Worm (Caenorhabditis elegans) whole organism, L4/young adult: ENCODE data around the gene C02D5.2.

Source experiments
- W03F9.2 ChIP-seq: fragments of 150-350 bp; optimal IDR thresholded peaks from 2 replicates; lab custom pipeline; 2014; ENCODE audit warnings: missing biosample characterization, missing genetic modification characterization
- dao-5 ChIP-seq: sonication (generic microtip); optimal IDR thresholded peaks from 2 replicates; lab custom pipeline; 2016; ENCODE audit warnings: missing genotype, missing genetic modification characterization, moderate library complexity, missing compliant biosample characterization
- him-1 ChIP-seq: sonication (generic microtip); optimal IDR thresholded peaks from 2 replicates; lab custom pipeline; 2016; ENCODE audit warnings: missing genotype, missing genetic modification reagents, missing genetic modification characterization, missing compliant biosample characterization

The C02D5.2 gene

DNA sequence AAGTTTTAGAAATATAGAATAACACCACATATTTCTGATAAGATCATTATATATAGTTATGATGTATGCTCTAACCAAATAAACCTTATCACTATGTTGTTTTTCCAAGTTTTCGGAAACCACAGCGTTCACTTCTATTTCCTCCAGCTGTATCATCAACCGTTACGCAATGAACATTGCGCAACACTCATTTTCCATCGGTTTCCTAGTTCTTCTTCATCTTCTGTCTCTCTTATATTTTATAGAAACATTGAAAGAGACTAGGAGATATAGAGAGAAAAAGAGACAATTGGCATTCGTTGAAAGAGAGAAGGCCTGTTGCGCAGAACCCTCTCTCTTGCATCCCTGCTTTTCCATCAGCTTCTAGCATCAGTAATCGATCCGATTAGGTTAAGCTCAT lies 17.2 kb downstream of the C02D5.2 start:
- TF ChIP-seq W03F9.2 (tag; lab: Kevin White, UChicago) (no peak), dao-5 (no peak), him-1 (tag; lab: Kevin White, UChicago) (no peak)

ce11 chrIII:8575359-8576101 lies 18.4 kb downstream of the C02D5.2 start:
- no peak for TF ChIP-seq him-1 (tag; lab: Kevin White, UChicago)
- TF ChIP-seq dao-5 = no peak
- TF ChIP-seq W03F9.2 (tag; lab: Kevin White, UChicago) = no peak

DNA sequence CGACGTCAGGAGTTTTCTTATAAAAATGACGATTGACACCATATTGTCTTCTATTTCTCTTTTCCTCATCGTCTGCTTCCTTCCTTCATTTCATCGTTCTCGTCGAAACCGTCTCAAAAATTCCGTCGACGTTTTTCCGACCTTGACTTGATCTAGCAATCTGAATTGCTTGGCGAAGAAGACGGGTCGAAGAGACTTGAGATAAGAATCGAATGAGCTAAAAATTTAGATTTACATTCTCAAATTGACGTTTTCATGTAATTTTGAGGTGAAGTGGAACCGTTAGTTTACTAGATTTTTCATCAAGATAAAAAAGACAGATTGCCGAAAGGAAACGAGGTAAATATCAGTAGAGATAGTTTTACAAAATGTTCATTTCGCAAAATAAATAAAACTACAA lies 20.4 kb downstream of the C02D5.2 start:
- no peak for TF ChIP-seq dao-5
- no peak for TF ChIP-seq him-1 (tag; lab: Kevin White, UChicago)
- no peak for TF ChIP-seq W03F9.2 (tag; lab: Kevin White, UChicago)

DNA sequence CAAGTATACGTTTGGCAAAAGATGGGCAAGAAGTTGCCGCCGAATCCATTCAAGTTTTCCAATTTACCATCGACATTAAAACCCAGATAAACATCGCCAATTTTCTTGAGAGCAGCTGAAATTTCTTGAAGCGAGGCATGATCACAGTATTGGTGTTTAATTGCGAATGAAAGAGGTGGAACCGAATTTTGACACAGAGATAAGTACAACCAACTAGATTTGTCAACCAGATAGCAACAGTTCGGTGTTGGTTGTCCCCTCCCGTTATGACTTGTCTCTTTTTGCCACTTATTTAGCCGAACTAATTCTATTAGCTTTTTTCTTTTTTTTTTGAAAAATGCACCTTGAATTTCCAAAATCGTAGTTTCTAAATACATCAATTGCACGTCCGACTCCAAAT lies 21.2 kb downstream of the C02D5.2 start:
- no peak for TF ChIP-seq dao-5
- no peak for TF ChIP-seq him-1 (tag; lab: Kevin White, UChicago)
- no peak for TF ChIP-seq W03F9.2 (tag; lab: Kevin White, UChicago)

- TF ChIP-seq him-1 (tag; lab: Kevin White, UChicago) (no peak), dao-5 (no peak), W03F9.2 (tag; lab: Kevin White, UChicago) (no peak)
These were observed 22.2 kb downstream of the C02D5.2 start for ce11 chrIII:8579367-8579766.

DNA sequence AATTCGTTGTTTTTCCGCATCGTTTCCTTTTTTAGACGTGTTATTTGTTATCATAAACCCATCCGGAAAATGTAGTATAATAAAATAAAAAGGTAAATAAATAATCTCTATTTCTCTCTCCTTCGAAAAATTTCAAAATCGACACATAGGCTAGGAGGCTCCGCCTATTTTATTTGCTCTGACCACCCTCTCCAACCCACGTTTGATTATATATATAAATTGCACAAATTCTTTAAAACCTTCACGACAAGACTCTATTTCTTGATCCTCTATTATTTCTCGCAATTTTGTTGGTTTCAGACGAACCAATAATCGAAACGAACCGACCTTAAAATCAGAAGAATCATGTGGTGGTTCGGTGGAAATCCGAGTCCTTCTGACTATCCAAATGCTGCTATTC lies 23.7 kb downstream of the C02D5.2 start, which contains the start of gene doxa-1:
Gene doxa-1 (plus strand): TSS at position 301 of the 400 bp plus-strand sequence.
- no peak for TF ChIP-seq dao-5

ce11 chrIII:8588592-8589153 lies 31.5 kb downstream of the C02D5.2 start, which contains the start of gene glr-1:
Gene glr-1, minus strand, starts transcription at chrIII:8588642.
- no peak for TF ChIP-seq dao-5
- TF ChIP-seq him-1 (tag; lab: Kevin White, UChicago) = no peak
- no peak for TF ChIP-seq W03F9.2 (tag; lab: Kevin White, UChicago)

DNA sequence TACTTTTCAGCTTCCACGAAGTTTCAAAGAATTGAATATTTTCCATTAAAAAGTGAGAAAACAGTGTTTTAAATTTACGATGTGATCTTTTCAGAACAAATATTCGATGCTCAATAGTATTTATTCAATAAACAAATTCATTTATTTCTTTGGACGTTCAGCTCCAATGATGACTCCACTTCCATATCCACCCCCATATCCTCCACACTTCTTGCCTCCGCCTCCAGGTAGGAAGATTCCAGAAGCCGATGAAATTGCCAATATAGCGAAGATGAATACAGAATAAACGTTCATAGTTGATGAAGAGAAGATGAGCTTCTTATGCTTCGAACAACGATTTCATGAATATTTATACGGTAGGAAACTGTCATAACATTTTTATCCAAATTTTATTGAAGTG lies 32.1 kb downstream of the C02D5.2 start, which contains the start of gene fip-3:
Gene fip-3 (minus strand): TSS at position 294 of the 400 bp plus-strand sequence.
- TF ChIP-seq W03F9.2 (tag; lab: Kevin White, UChicago) = no peak

- no peak for TF ChIP-seq W03F9.2 (tag; lab: Kevin White, UChicago)
- no peak for TF ChIP-seq him-1 (tag; lab: Kevin White, UChicago)
- no peak for TF ChIP-seq dao-5
These were observed 33.7 kb downstream of the C02D5.2 start, which contains the start of gene fipr-16 for ce11 chrIII:8590882-8591281. Gene fipr-16, minus strand, starts transcription at chrIII:8590982.

DNA sequence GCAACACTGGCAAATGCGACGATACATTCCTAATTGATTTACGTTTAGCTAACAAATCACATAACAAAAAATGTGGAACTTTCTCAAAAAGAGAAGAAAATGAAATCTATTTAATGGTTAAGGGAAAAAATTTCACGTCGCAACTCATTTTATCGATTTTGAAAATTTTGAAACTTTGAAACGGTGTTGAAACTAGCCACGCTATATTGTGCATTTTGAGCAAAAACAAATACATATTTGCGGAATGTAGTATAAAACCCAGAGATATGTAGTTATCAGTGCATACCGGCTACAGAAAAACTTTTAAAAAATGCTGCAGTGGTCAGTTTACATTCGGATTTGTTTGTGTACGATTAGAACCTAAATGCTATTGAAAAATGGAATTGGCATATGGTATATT lies 36.5 kb downstream of the C02D5.2 start, which contains the start of gene C06E1.7:
Gene C06E1.7 (minus strand): TSS at position 101 of the 400 bp plus-strand sequence.
- TF ChIP-seq W03F9.2 (tag; lab: Kevin White, UChicago) = no peak
- no peak for TF ChIP-seq dao-5
- TF ChIP-seq him-1 (tag; lab: Kevin White, UChicago) = no peak

ce11 chrIII:8594088-8594487 lies 37.0 kb downstream of the C02D5.2 start:
- TF ChIP-seq W03F9.2 (tag; lab: Kevin White, UChicago) (no peak), dao-5 (no peak), him-1 (tag; lab: Kevin White, UChicago) (no peak)

- TF ChIP-seq W03F9.2 (tag; lab: Kevin White, UChicago) = no peak
- TF ChIP-seq dao-5 = no peak
- no peak for TF ChIP-seq him-1 (tag; lab: Kevin White, UChicago)
These were observed 39.6 kb downstream of the C02D5.2 start for ce11 chrIII:8596692-8597091.

- TF ChIP-seq dao-5 (no peak), him-1 (tag; lab: Kevin White, UChicago) (no peak), W03F9.2 (tag; lab: Kevin White, UChicago) (no peak)
These were observed 40.6 kb downstream of the C02D5.2 start, which contains the start of gene ztf-30 for ce11 chrIII:8597770-8598169. Gene ztf-30, minus strand, starts transcription at chrIII:8597870.

DNA sequence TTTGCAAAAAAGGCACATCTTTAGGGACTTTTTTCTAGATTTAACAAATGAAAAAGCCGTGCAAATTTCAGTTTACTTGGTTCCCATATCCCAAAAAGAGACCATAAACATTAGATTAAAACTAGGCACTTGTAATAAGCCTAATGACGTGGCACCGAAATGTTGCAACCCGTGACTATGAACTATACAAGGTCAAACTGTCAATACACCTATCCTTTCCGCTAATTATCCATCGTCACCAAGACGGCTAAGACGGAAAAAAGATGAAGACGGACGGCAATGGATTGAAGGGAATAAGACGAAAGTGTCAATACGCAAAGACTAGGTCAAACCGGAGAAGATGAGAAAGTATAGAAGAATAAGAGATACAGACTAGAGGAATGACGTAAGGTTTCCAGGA lies 41.8 kb downstream of the C02D5.2 start:
- TF ChIP-seq W03F9.2 (tag; lab: Kevin White, UChicago) (no peak), dao-5 (no peak), him-1 (tag; lab: Kevin White, UChicago) (no peak)
